Worm (Caenorhabditis elegans): Measurements from ENCODE around the gene F34D10.3.

DNA sequence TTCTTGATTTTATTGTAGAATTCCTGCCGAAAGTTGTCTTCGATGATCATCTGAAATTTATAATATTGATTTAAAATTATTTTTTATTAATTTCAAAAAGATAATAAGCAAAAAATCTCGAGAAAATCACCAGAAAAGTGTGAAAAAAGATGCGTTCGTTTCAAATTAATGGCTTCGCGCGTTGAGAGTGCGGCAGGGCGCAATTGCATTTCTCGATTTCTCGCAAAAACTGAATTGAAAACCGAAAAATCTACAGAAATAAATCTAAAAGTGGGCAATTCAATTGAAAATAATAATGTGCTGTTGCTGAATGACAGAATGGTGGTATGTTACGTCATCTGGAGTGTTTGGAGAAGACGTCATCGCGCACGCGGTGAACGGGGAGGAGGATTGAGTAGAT, 935 bp downstream of the F34D10.3 start, which contains the start of gene evl-18:
- TF ChIP-seq aha-1 (tag) (no peak), hif-1 (tag; optimal IDR thresholded peaks at IDR 0.05) (no peak), zag-1 (tag; optimal IDR thresholded peaks at IDR 0.05) (no peak), duxl-1 (tag; optimal IDR thresholded peaks at IDR 0.05; ENCODE audit: poor library complexity) (no peak), lin-39 (tag; optimal IDR thresholded peaks at IDR 0.05) (no peak)
